Worm (Caenorhabditis elegans): ENCODE measurements around the gene lag-1.
A peak's percentile ranks its signal among the peaks of the same experiment; 100 is the strongest.

Gene lag-1

DNA sequence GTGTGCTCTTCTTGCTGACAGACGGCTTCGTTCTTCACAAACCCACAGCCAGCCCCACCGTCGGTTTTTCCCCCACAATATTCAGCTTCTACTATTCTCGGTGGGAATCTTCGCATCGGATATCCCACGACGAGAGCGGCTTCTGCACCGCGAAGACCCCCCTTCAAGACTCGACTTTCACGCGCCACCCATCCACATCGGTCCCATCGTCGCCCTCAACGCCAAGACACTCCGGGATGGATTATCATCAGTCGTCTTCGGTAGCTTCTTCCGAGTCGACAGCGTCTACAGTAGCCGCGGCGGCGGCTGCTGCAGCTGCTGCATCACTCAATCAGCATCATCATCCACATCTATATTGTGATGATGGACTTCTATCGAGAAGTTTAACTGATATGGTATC, 9.2 kb downstream of the lag-1 start:
- TF ChIP-seq pha-4 (tag; optimal IDR thresholded peaks at IDR 0.05) (no peak), nhr-67 (tag; optimal IDR thresholded peaks at IDR 0.05) (no peak), elt-2 (tag; optimal IDR thresholded peaks at IDR 0.05) (no peak), fkh-10 (GFP tag; optimal IDR thresholded peaks at IDR 0.05) (no peak), nfya-1 (tag; optimal IDR thresholded peaks at IDR 0.05; ENCODE audit: insufficient read depth) (no peak), hmg-11 (tag; optimal IDR thresholded peaks at IDR 0.05) (no peak), egl-27 (tag; optimal IDR thresholded peaks at IDR 0.05) (no peak), lsy-12 (tag; optimal IDR thresholded peaks at IDR 0.05) (no peak), nhr-11 (tag; optimal IDR thresholded peaks at IDR 0.05) (no peak)

DNA sequence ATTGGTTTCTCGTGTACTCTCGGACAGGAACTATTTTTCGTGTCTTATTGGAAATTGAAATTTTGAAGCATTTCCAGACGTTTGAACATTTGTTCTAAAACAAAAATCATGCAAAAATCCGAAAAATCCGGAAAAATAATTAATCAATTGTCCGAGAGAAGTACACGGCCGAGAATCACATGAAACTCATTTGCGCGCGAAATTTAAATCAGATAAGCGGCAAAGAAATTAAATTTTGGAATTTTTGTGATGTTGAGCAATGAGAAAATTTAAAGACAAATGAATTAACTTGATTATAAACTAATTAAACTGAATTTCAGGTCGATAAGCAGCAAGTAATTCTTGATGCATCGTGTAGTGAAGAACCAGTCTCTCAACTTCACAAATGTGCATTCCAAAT, 13.5 kb downstream of the lag-1 start:
- TF ChIP-seq fkh-10 (GFP tag; optimal IDR thresholded peaks at IDR 0.05) = no peak

DNA sequence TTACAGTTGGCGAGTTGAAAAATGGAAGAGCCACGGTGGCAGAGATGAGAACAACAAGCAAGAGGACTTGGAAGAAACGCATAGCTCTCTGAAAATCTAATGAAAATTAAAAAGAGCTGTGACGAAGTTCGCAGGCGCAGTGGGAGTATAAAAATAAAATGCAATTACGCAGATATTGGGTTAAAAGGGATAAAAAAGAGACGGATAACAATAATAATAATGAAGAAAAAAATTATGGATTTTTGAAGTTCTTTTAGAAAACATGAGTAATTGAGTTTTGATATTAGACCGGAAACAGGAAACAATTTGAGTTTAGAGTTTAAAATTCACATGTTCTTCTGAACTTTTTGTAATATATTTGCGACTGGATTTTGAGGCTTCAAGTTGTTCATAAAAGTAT, 17.1 kb downstream of the lag-1 start, which contains the start of gene M03D4.3:
TSS of gene M03D4.3 (minus strand) at position 101 of the 400 bp plus-strand sequence.
- no peak for TF ChIP-seq skn-1 (tag; optimal IDR thresholded peaks at IDR 0.05)
- no peak for TF ChIP-seq fkh-2 (tag; optimal IDR thresholded peaks at IDR 0.05)
- TF ChIP-seq egl-5 (tag; optimal IDR thresholded peaks at IDR 0.05) = no peak
- no peak for TF ChIP-seq ztf-4 (tag; optimal IDR thresholded peaks at IDR 0.05)
- no peak for TF ChIP-seq nfya-1 (tag; optimal IDR thresholded peaks at IDR 0.05; ENCODE audit: insufficient read depth)
- no peak for TF ChIP-seq hmg-11 (tag; optimal IDR thresholded peaks at IDR 0.05)
- TF ChIP-seq R02D3.7 (tag; optimal IDR thresholded peaks at IDR 0.05) = no peak
- TF ChIP-seq snpc-4 (tag; optimal IDR thresholded peaks at IDR 0.05) = no peak
- no peak for TF ChIP-seq pha-4 (tag; optimal IDR thresholded peaks at IDR 0.05)
- TF ChIP-seq mdl-1 (tag; optimal IDR thresholded peaks at IDR 0.05) = no peak
- TF ChIP-seq nhr-25 (tag; optimal IDR thresholded peaks at IDR 0.05) = no peak
- no peak for TF ChIP-seq ceh-28 (tag; optimal IDR thresholded peaks at IDR 0.05)
- TF ChIP-seq ceh-82 (tag; optimal IDR thresholded peaks at IDR 0.05) = no peak
- no peak for TF ChIP-seq daf-12 (tag; optimal IDR thresholded peaks at IDR 0.05)
- no peak for TF ChIP-seq nhr-11 (tag; optimal IDR thresholded peaks at IDR 0.05)
- TF ChIP-seq nhr-76 (tag; optimal IDR thresholded peaks at IDR 0.05) = no peak
- no peak for TF ChIP-seq jun-1 (tag; optimal IDR thresholded peaks at IDR 0.05)
- TF ChIP-seq ztf-11 (tag; optimal IDR thresholded peaks at IDR 0.05) = no peak

DNA sequence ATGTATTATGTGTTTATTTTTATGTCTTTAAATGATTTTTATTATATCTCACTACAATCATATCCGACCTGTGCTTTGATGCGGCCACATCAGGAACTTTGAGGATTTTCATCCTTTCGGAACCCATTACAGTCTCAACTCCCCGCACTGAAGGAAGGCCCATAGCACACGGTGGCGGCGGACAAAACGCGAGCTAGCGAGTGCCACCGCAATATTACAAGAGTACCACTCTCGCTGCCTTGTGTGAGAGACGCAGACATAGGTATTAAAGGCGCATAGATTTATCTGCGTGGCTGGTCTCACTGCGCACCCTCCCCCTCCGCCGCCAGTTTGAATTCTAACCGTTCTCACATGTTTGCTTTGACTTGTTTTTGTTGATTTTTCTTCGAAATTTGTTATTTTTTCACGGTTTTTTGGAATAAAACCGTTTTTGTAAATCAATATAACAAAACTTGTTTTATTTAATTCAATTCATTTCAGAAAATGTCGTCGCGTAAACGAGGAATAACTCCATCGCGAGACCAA, 22.6 kb downstream of the lag-1 start, which contains the start of gene zen-4:
TSS of gene zen-4 (plus strand) at position 475 of the 525 bp plus-strand sequence.
- peak; percentile 1 for TF ChIP-seq lsy-12 (tag; optimal IDR thresholded peaks at IDR 0.05)
- TF ChIP-seq snpc-4 (tag; optimal IDR thresholded peaks at IDR 0.05) = peak; percentile 95
- TF ChIP-seq nhr-77 (tag; optimal IDR thresholded peaks at IDR 0.05) = no peak
- no peak for TF ChIP-seq nhr-23 (tag; optimal IDR thresholded peaks at IDR 0.05)
- TF ChIP-seq skn-1 (tag; optimal IDR thresholded peaks at IDR 0.05) = no peak
- peak; percentile 22 for TF ChIP-seq lin-15B (tag; optimal IDR thresholded peaks at IDR 0.05)
- no peak for TF ChIP-seq sea-2 (GFP tag; optimal IDR thresholded peaks at IDR 0.05)
- TF ChIP-seq nhr-237 (tag; optimal IDR thresholded peaks at IDR 0.05) = no peak
- peak; percentile 19 for TF ChIP-seq lin-39 (tag; optimal IDR thresholded peaks at IDR 0.05)
- no peak for TF ChIP-seq fos-1 (tag; optimal IDR thresholded peaks at IDR 0.05)
- TF ChIP-seq nhr-12 (tag; optimal IDR thresholded peaks at IDR 0.05) = no peak
- TF ChIP-seq pha-4 (tag; optimal IDR thresholded peaks at IDR 0.05) = peak; percentile 71
- no peak for TF ChIP-seq tbx-2 (tag; optimal IDR thresholded peaks at IDR 0.05)
- no peak for TF ChIP-seq daf-12 (tag; optimal IDR thresholded peaks at IDR 0.05)
- TF ChIP-seq egl-27 (tag; optimal IDR thresholded peaks at IDR 0.05) = no peak
- peak; percentile 31 for TF ChIP-seq R02D3.7 (tag; optimal IDR thresholded peaks at IDR 0.05)
- TF ChIP-seq nhr-25 (tag; optimal IDR thresholded peaks at IDR 0.05) = peak; percentile 29
- no peak for TF ChIP-seq ztf-11 (tag; optimal IDR thresholded peaks at IDR 0.05)

DNA sequence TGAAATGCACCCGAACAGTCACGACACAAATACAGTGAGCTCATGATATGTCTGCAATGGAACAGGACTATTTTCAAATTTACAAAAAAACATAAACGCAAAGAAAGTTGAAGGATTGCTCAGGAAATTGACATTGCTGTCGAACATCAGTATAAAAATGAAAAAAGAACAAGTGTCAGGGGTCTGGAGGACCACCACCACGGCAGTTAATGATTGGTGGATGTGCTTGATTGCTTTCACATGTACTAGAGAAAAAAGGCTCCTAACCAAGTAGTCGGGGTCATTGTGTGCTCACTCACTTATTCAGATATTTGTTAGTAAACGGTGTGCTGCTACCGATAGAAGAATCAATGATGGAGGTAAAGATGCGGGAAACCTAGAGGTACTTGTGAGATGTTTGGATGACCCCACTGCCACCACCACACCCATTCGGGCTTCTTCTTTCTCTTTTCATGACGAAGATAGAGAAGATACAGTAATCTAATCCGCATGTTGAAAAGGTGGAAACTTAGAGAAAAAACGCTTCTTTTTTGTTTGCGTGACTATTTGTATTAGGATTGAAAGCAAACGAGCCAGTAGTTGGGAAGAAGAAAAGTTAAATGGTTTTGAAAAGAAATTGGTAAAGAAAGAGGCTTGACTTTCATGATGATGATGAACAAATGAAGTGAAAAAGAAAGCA, 32.2 kb downstream of the lag-1 start, which contains the start of gene M03D4.4:
TSS of gene M03D4.4 (minus strand) at position 51 of the 679 bp plus-strand sequence.
- TF ChIP-seq skn-1 (tag; optimal IDR thresholded peaks at IDR 0.05) = no peak
- TF ChIP-seq fkh-10 (GFP tag; optimal IDR thresholded peaks at IDR 0.05) = no peak
- TF ChIP-seq pha-4 (tag; optimal IDR thresholded peaks at IDR 0.05) = peak; percentile 77
- TF ChIP-seq tbx-2 (tag; optimal IDR thresholded peaks at IDR 0.05) = no peak
- no peak for TF ChIP-seq elt-3 (tag; optimal IDR thresholded peaks at IDR 0.05)
- no peak for TF ChIP-seq nhr-77 (tag; optimal IDR thresholded peaks at IDR 0.05)
